Worm (Caenorhabditis elegans): ENCODE data around the gene srv-8.

Gene srv-8

ce11 chrV:13411225-13411991, 9.1 kb downstream of the srv-8 start (continued):
- 0 out of 2 replicates have a peak, but pooled peaks have one; percentile 40 for TF ChIP-seq ctbp-1 (GFP tag; IDR thresholded peaks at IDR 0.05)
- TF ChIP-seq madf-5 (GFP tag; IDR thresholded peaks at IDR 0.05): no peak
- TF ChIP-seq fkh-10 (GFP tag; optimal IDR thresholded peaks at IDR 0.05): no peak
- no peak for TF ChIP-seq ztf-7 (tag; optimal IDR thresholded peaks at IDR 0.05)
- TF ChIP-seq zip-11 (GFP tag; IDR thresholded peaks at IDR 0.05): no peak
- TF ChIP-seq nhr-237 (tag; optimal IDR thresholded peaks at IDR 0.05): no peak
- no peak for TF ChIP-seq ztf-11 (tag; optimal IDR thresholded peaks at IDR 0.05)
- peak; percentile 75; the same call in 1 of the 2 replicates for TF ChIP-seq egl-43 (GFP tag; IDR thresholded peaks at IDR 0.05)
- TF ChIP-seq php-3 (GFP tag; IDR thresholded peaks at IDR 0.05): no peak
- peak; percentile 36 for TF ChIP-seq spr-1 (tag; optimal IDR thresholded peaks at IDR 0.05)
- no peak for TF ChIP-seq gei-8 (GFP tag; optimal IDR thresholded peaks at IDR 0.05)
- no peak for TF ChIP-seq aly-2 (tag; optimal IDR thresholded peaks at IDR 0.05)
- TF ChIP-seq Y105C5A.15 (GFP tag; IDR thresholded peaks at IDR 0.05): no peak
- TF ChIP-seq skn-1 (tag; optimal IDR thresholded peaks at IDR 0.05): no peak
- peak; percentile 97 for TF ChIP-seq set-16 (GFP tag; IDR thresholded peaks at IDR 0.05)
- TF ChIP-seq pqm-1 (tag; optimal IDR thresholded peaks at IDR 0.05): no peak
- peak; percentile 9 for TF ChIP-seq nhr-6 (tag; optimal IDR thresholded peaks at IDR 0.05)

- TF ChIP-seq Y48G9A.11 (GFP tag; IDR thresholded peaks at IDR 0.05) (no peak), attf-4 (tag; optimal IDR thresholded peaks at IDR 0.05) (no peak), hlh-11 (tag; optimal IDR thresholded peaks at IDR 0.05) (peak; percentile 19), daf-19 (GFP tag; conservative IDR thresholded peaks at IDR 0.05) (no peak), pqm-1 (tag; optimal IDR thresholded peaks at IDR 0.05) (no peak), nhr-48 (tag; optimal IDR thresholded peaks at IDR 0.05) (peak; percentile 40), mxl-3 (GFP tag; optimal IDR thresholded peaks at IDR 0.05) (peak; percentile 74), aly-2 (tag; optimal IDR thresholded peaks at IDR 0.05) (no peak), aha-1 (tag) (no peak), jun-1 (tag; optimal IDR thresholded peaks at IDR 0.05) (no peak), nhr-77 (tag; optimal IDR thresholded peaks at IDR 0.05) (no peak)
Measured at ce11 chrV:13410688-13411087, 9.9 kb downstream of the srv-8 start, which contains the start of gene F53F1.4. F53F1.4 (plus strand) TSS chrV:13411077.

- TF ChIP-seq nhr-6 (tag; optimal IDR thresholded peaks at IDR 0.05) (no peak), fos-1 (tag; optimal IDR thresholded peaks at IDR 0.05) (no peak), dpl-1 (GFP tag; optimal IDR thresholded peaks at IDR 0.05) (peak; percentile 87), ctbp-1 (GFP tag; IDR thresholded peaks at IDR 0.05) (no peak), ztf-7 (tag; optimal IDR thresholded peaks at IDR 0.05) (no peak), nhr-41 (GFP tag; IDR thresholded peaks at IDR 0.05) (no peak), ceh-20 (GFP tag; IDR thresholded peaks at IDR 0.05) (no peak), nhr-25 (tag; optimal IDR thresholded peaks at IDR 0.05; ENCODE audit: borderline replicate concordance, insufficient read depth) (no peak), ceh-62 (tag; optimal IDR thresholded peaks at IDR 0.05) (no peak), F10B5.3 (tag; optimal IDR thresholded peaks at IDR 0.05) (no peak), Y48G9A.11 (GFP tag; IDR thresholded peaks at IDR 0.05) (peak; percentile 65; the same call in 1 of the 2 replicates), lin-1 (GFP tag; IDR thresholded peaks at IDR 0.05) (no peak), madf-5 (GFP tag; IDR thresholded peaks at IDR 0.05) (no peak), egl-27 (tag; optimal IDR thresholded peaks at IDR 0.05) (no peak), mdl-1 (tag; optimal IDR thresholded peaks at IDR 0.05) (no peak), mxl-3 (GFP tag; optimal IDR thresholded peaks at IDR 0.05) (no peak), mdt-29 (GFP tag; IDR thresholded peaks at IDR 0.05) (no peak), mxl-2 (GFP tag; conservative IDR thresholded peaks at IDR 0.05) (no peak), madf-9 (GFP tag; conservative IDR thresholded peaks at IDR 0.05) (no peak), nhr-48 (tag; optimal IDR thresholded peaks at IDR 0.05) (no peak), aha-1 (tag) (peak; percentile 70), arid-1 (GFP tag; conservative IDR thresholded peaks at IDR 0.05) (no peak), Y5F2A.4 (GFP tag; optimal IDR thresholded peaks at IDR 0.05) (no peak), nhr-28 (tag; optimal IDR thresholded peaks at IDR 0.05) (no peak), pqm-1 (tag; optimal IDR thresholded peaks at IDR 0.05) (no peak), skn-1 (tag; optimal IDR thresholded peaks at IDR 0.05) (no peak), F37D6.2 (tag; optimal IDR thresholded peaks at IDR 0.05) (no peak), F44E2.7 (GFP tag; IDR thresholded peaks at IDR 0.05) (no peak), tag-97 (GFP tag; IDR thresholded peaks at IDR 0.05) (no peak), pha-4 (GFP tag; IDR thresholded peaks at IDR 0.05) (no peak), pha-4 (tag; optimal IDR thresholded peaks at IDR 0.05) (no peak)
Measured at ce11 chrV:13409089-13409488, 11.5 kb downstream of the srv-8 start.
